Worm (Caenorhabditis elegans): ENCODE results near the gene F02C12.2.

F02C12.2 gene

DNA sequence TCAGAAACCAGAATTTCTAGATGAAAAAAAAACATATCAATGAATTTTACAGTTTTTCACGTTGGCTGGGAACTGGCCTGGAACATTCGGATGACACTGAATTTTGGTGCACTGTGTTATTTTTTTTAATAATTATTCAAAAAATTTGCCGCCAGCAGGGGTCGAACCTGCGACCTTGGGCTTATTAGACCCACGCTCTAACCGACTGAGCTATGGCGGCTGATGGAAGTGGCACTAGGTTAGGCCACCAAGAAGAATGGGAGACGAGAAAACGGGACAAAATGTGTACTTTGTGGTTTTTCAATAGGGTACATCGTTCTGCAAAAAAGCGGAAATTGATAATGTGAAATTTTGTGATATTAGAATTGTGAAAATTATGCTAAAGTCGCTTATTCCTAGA, 15.9 kb upstream of the F02C12.2 start (continued):
- TF ChIP-seq madf-5 (GFP tag; IDR thresholded peaks at IDR 0.05) (peak in 1 of 2 experiments; percentile 74; a peak in 1 of 4 replicates), Y48G9A.11 (GFP tag; IDR thresholded peaks at IDR 0.05) (peak; percentile 44; the same call in 1 of the 2 replicates), dmd-8 (GFP tag; IDR thresholded peaks at IDR 0.05) (0 out of 2 replicates have a peak, but pooled peaks have one; percentile 17), lin-1 (GFP tag; IDR thresholded peaks at IDR 0.05) (peak; percentile 59; the same call in 1 of the 2 replicates), mdl-1 (tag; optimal IDR thresholded peaks at IDR 0.05) (peak in 1 of 2 experiments; percentile 13), ZK337.2 (GFP tag; IDR thresholded peaks at IDR 0.05) (0 out of 2 replicates have a peak, but pooled peaks have one; percentile 19), daf-8 (GFP tag; IDR thresholded peaks at IDR 0.05) (peak; percentile 53; the same call in 1 of the 2 replicates), tra-1 (GFP tag; IDR thresholded peaks at IDR 0.05) (peak; percentile 76), arid-1 (GFP tag; conservative IDR thresholded peaks at IDR 0.05) (peak; percentile 71; the same call in 1 of the 2 replicates), lsy-2 (tag; optimal IDR thresholded peaks at IDR 0.05) (peak in 1 of 2 experiments; percentile 43), dmd-9 (GFP tag; IDR thresholded peaks at IDR 0.05) (0 out of 2 replicates have a peak, but pooled peaks have one; percentile 35), vab-7 (GFP tag; IDR thresholded peaks at IDR 0.05) (peak; percentile 90), dmd-6 (GFP tag; IDR thresholded peaks at IDR 0.05) (peak; percentile 42), duxl-1 (tag; optimal IDR thresholded peaks at IDR 0.05; ENCODE audit: poor library complexity) (peak; percentile 35), nhr-102 (tag; optimal IDR thresholded peaks at IDR 0.05) (peak; percentile 49), nhr-237 (tag; optimal IDR thresholded peaks at IDR 0.05) (no peak), mes-2 (tag; optimal IDR thresholded peaks at IDR 0.05; ENCODE audit: poor library complexity, severe bottlenecking) (peak; percentile 70), pha-4 (GFP tag; IDR thresholded peaks at IDR 0.05) (peak; percentile 64; the same call in 1 of the 2 replicates), pha-4 (tag; optimal IDR thresholded peaks at IDR 0.05) (no peak), rbr-2 (tag; optimal IDR thresholded peaks at IDR 0.05) (peak; percentile 45), dve-1 (tag; optimal IDR thresholded peaks at IDR 0.05; ENCODE audit: insufficient read depth) (peak; percentile 35), mdt-29 (GFP tag; IDR thresholded peaks at IDR 0.05) (0 out of 2 replicates have a peak, but pooled peaks have one; percentile 24), nhr-6 (tag; optimal IDR thresholded peaks at IDR 0.05) (no peak), nhr-41 (GFP tag; IDR thresholded peaks at IDR 0.05) (0 out of 2 replicates have a peak, but pooled peaks have one; percentile 58), nhr-111 (GFP tag; optimal IDR thresholded peaks at IDR 0.05) (no peak), lim-7 (GFP tag; IDR thresholded peaks at IDR 0.05) (peak; percentile 76), madf-9 (GFP tag; conservative IDR thresholded peaks at IDR 0.05) (0 out of 2 replicates have a peak, but pooled peaks have one; percentile 38), hlh-30 (tag; optimal IDR thresholded peaks at IDR 0.05; ENCODE audit: insufficient read depth) (peak; percentile 25), zfp-3 (GFP tag; conservative IDR thresholded peaks at IDR 0.05) (0 out of 2 replicates have a peak, but pooled peaks have one; percentile 39)

DNA sequence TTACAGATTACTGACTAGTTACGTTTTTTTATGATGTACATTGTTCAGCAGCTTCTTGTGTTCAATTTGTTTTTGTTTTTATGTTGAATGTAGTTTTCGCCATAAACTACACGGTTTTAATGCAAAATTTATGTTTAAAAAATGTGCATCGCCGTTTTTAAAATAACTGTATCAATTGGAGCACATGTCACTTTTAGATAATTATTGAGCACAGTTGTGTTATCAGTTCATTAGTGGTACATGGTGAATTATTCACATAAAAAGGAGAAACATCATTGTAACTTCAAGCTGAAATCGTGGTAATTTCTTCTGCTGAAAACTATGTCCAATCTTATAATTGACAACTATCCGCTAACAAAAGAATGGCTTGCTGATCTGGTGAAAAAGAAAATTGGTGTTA, 13.2 kb upstream of the F02C12.2 start:
- TF ChIP-seq lir-3 (tag; optimal IDR thresholded peaks at IDR 0.05) (no peak), Y48G9A.11 (GFP tag; IDR thresholded peaks at IDR 0.05) (no peak), lin-38 (GFP tag; IDR thresholded peaks at IDR 0.05) (no peak), dve-1 (tag; optimal IDR thresholded peaks at IDR 0.05; ENCODE audit: insufficient read depth) (peak; percentile 18), nhr-111 (GFP tag; optimal IDR thresholded peaks at IDR 0.05) (no peak), ZK337.2 (GFP tag; IDR thresholded peaks at IDR 0.05) (no peak), ama-1 (optimal IDR thresholded peaks at IDR 0.05) (no peak), pqm-1 (tag; optimal IDR thresholded peaks at IDR 0.05) (peak; percentile 66), dpl-1 (GFP tag; optimal IDR thresholded peaks at IDR 0.05) (no peak), egl-43 (GFP tag; IDR thresholded peaks at IDR 0.05) (no peak), skn-1 (tag; optimal IDR thresholded peaks at IDR 0.05) (no peak), lin-29 (GFP tag; IDR thresholded peaks at IDR 0.05) (no peak), nhr-76 (tag; optimal IDR thresholded peaks at IDR 0.05) (no peak), mes-2 (tag; optimal IDR thresholded peaks at IDR 0.05; ENCODE audit: poor library complexity, severe bottlenecking) (no peak), nhr-28 (tag; optimal IDR thresholded peaks at IDR 0.05) (peak; percentile 86), hif-1 (tag; optimal IDR thresholded peaks at IDR 0.05) (no peak), pha-4 (GFP tag; IDR thresholded peaks at IDR 0.05) (no peak), pha-4 (tag; optimal IDR thresholded peaks at IDR 0.05) (no peak), F26F4.8 (GFP tag; conservative IDR thresholded peaks at IDR 0.05) (no peak), daf-16 (GFP tag; optimal IDR thresholded peaks at IDR 0.05) (no peak), daf-16 (tag; optimal IDR thresholded peaks at IDR 0.05) (peak; percentile 40), duxl-1 (tag; optimal IDR thresholded peaks at IDR 0.05; ENCODE audit: poor library complexity) (no peak), fos-1 (tag; optimal IDR thresholded peaks at IDR 0.05) (no peak), dmd-6 (GFP tag; IDR thresholded peaks at IDR 0.05) (peak; percentile 19; the same call in 1 of the 2 replicates), ces-1 (GFP tag; optimal IDR thresholded peaks at IDR 0.05) (no peak), nhr-41 (GFP tag; IDR thresholded peaks at IDR 0.05) (no peak)

All from whole organism, L4 larva.